Worm (Caenorhabditis elegans) whole organism, L1 larva: ENCODE measurements around the gene F35C11.3.

Source experiments
- C34B4.2 ChIP-seq: sonication (generic microtip); optimal IDR thresholded peaks from 2 replicates; lab custom pipeline; 2017; ENCODE audit warnings: mild to moderate bottlenecking, missing genetic modification characterization, missing compliant biosample characterization
- alr-1 ChIP-seq: fragments of 200-800 bp; sonication (Bioruptor generic); optimal IDR thresholded peaks from 2 replicates; lab custom pipeline; 2018; ENCODE audit warnings: borderline replicate concordance, mild to moderate bottlenecking, missing genetic modification characterization, missing compliant biosample characterization
- blmp-1 ChIP-seq: fragments of 150-350 bp; optimal IDR thresholded peaks from 2 replicates; lab custom pipeline; 2014; ENCODE audit warnings: missing biosample characterization, missing genetic modification characterization
- ceh-88 ChIP-seq: fragments of 200-800 bp; sonication (Bioruptor generic); IDR thresholded peaks from 2 replicates; pipeline ENCODE4 v1.3.6; 2022; ENCODE audit warnings: missing genetic modification characterization, missing compliant biosample characterization
- ceh-90 ChIP-seq: sonication (generic microtip); optimal IDR thresholded peaks from 2 replicates; lab custom pipeline; 2016; ENCODE audit warnings: missing genetic modification characterization, missing compliant biosample characterization
- efl-1 ChIP-seq, 4 experiments: fragments of 150-350 bp; optimal IDR thresholded peaks in 3 of 4; peaks in 1 of 4; 1 replicate in 1 of 4; 2 replicates in 3 of 4; lab custom pipeline; 2014; ENCODE audit warnings: missing biosample characterization in 2 of 4, missing genetic modification characterization in 2 of 4, missing genetic modification reagents in 2 of 4
- efl-3 ChIP-seq: fragments of 200-800 bp; sonication (Bioruptor generic); optimal IDR thresholded peaks from 2 replicates; lab custom pipeline; 2018; ENCODE audit warnings: mild to moderate bottlenecking, missing genetic modification characterization, missing compliant biosample characterization
- elt-2 ChIP-seq: sonication (generic microtip); optimal IDR thresholded peaks from 2 replicates; lab custom pipeline; 2016; ENCODE audit warnings: missing genetic modification characterization, mild to moderate bottlenecking, inconsistent platforms, missing compliant biosample characterization, missing genetic modification reagents
- elt-3 ChIP-seq, 6 experiments: fragments of 150-350 bp in 1 of 6; sonication (generic microtip); optimal IDR thresholded peaks; 2 replicates each; lab custom pipeline; 2017 to 2018; ENCODE audit warnings: missing biosample characterization in 6 of 6, missing genetic modification characterization in 6 of 6, inconsistent platforms in 1 of 6
- fkh-4 ChIP-seq: sonication (generic microtip); optimal IDR thresholded peaks from 2 replicates; lab custom pipeline; 2016; ENCODE audit warnings: missing compliant biosample characterization, missing genetic modification characterization, borderline replicate concordance
- grh-1 ChIP-seq: fragments of 200-800 bp; sonication (Bioruptor generic); IDR thresholded peaks from 2 replicates; pipeline ENCODE4 v1.3.6; 2022; ENCODE audit warnings: missing genetic modification reagents, missing genetic modification characterization, missing compliant biosample characterization
- hlh-17 ChIP-seq: fragments of 200-800 bp; sonication (Bioruptor generic); optimal IDR thresholded peaks from 2 replicates; lab custom pipeline; 2018; ENCODE audit warnings: missing genetic modification characterization, mild to moderate bottlenecking, missing compliant biosample characterization, moderate library complexity, borderline replicate concordance
- hlh-4 ChIP-seq: sonication (generic microtip); optimal IDR thresholded peaks from 2 replicates; lab custom pipeline; 2016; ENCODE audit warnings: mild to moderate bottlenecking, missing genetic modification characterization, missing compliant biosample characterization
- lin-14 ChIP-seq: fragments of 200-800 bp; sonication (Bioruptor generic); optimal IDR thresholded peaks from 2 replicates; lab custom pipeline; 2018; ENCODE audit warnings: mild to moderate bottlenecking, missing genetic modification characterization, moderate library complexity, missing compliant biosample characterization
- lin-35 ChIP-seq, 2 experiments: fragments of 150-350 bp; optimal IDR thresholded peaks; 2 replicates each; lab custom pipeline; 2014; ENCODE audit warnings: missing biosample characterization in 2 of 2, missing genetic modification characterization in 2 of 2, missing genetic modification reagents in 2 of 2
- lir-3 ChIP-seq: sonication (generic microtip); optimal IDR thresholded peaks from 2 replicates; lab custom pipeline; 2016; ENCODE audit warnings: mild to moderate bottlenecking, missing genetic modification characterization, moderate library complexity, missing compliant biosample characterization; ENCODE audit not compliant: poor library complexity
- mdl-1 ChIP-seq, 2 experiments: fragments of 150-350 bp; optimal IDR thresholded peaks; 2 replicates each; lab custom pipeline; 2014 to 2017; ENCODE audit warnings: missing biosample characterization in 2 of 2, missing genetic modification characterization in 2 of 2, inconsistent platforms in 1 of 2
- mef-2 ChIP-seq: fragments of 150-350 bp; optimal IDR thresholded peaks from 2 replicates; lab custom pipeline; 2014; ENCODE audit warnings: missing biosample characterization, missing genetic modification characterization
- mep-1 ChIP-seq: fragments of 150-350 bp; optimal IDR thresholded peaks from 2 replicates; lab custom pipeline; 2014; ENCODE audit warnings: missing biosample characterization, missing genetic modification characterization
- nhr-19 ChIP-seq: fragments of 200-800 bp; sonication (Bioruptor generic); conservative IDR thresholded peaks from 2 replicates; pipeline ENCODE4 v1.3.6; 2022; ENCODE audit warnings: missing genetic modification characterization, missing compliant biosample characterization
- nhr-20 ChIP-seq: sonication (generic microtip); optimal IDR thresholded peaks from 2 replicates; lab custom pipeline; 2016; ENCODE audit warnings: mild to moderate bottlenecking, missing genetic modification characterization, missing compliant biosample characterization
- nhr-28 ChIP-seq: fragments of 150-350 bp; optimal IDR thresholded peaks from 2 replicates; lab custom pipeline; 2014; ENCODE audit warnings: missing biosample characterization, missing genetic modification characterization
- nhr-71 ChIP-seq: sonication (generic microtip); optimal IDR thresholded peaks from 2 replicates; lab custom pipeline; 2016; ENCODE audit warnings: mild to moderate bottlenecking, missing genetic modification characterization, moderate library complexity, missing compliant biosample characterization
- nhr-85 ChIP-seq: sonication (generic microtip); peaks from one replicate; lab custom pipeline; 2016; ENCODE audit warnings: missing genetic modification characterization, inconsistent platforms, missing compliant biosample characterization
- pax-3 ChIP-seq: fragments of 200-800 bp; sonication (Bioruptor generic); optimal IDR thresholded peaks from 2 replicates; lab custom pipeline; 2018; ENCODE audit warnings: mild to moderate bottlenecking, missing genetic modification characterization, moderate library complexity, missing compliant biosample characterization
- pqm-1 ChIP-seq: sonication (generic microtip); optimal IDR thresholded peaks from 3 replicates; lab custom pipeline; 2017; ENCODE audit warnings: missing biosample characterization, missing genetic modification characterization
- rnt-1 ChIP-seq: sonication (generic microtip); optimal IDR thresholded peaks from 2 replicates; lab custom pipeline; 2016; ENCODE audit warnings: mild to moderate bottlenecking, missing genetic modification characterization, moderate library complexity, missing compliant biosample characterization
- sox-4 ChIP-seq: sonication (generic microtip); optimal IDR thresholded peaks from 2 replicates; lab custom pipeline; 2016; ENCODE audit warnings: missing genetic modification characterization, missing compliant biosample characterization
- tlp-1 ChIP-seq: fragments of 150-350 bp; optimal IDR thresholded peaks from 2 replicates; lab custom pipeline; 2014; ENCODE audit warnings: missing biosample characterization, missing genetic modification characterization
- unc-130 ChIP-seq: fragments of 150-350 bp; optimal IDR thresholded peaks from 2 replicates; lab custom pipeline; 2017; ENCODE audit warnings: missing biosample characterization, missing genetic modification characterization, inconsistent platforms
- zag-1 ChIP-seq: fragments of 150-350 bp; optimal IDR thresholded peaks from 2 replicates; lab custom pipeline; 2014; ENCODE audit warnings: missing biosample characterization, missing genetic modification characterization

F35C11.3 gene

DNA sequence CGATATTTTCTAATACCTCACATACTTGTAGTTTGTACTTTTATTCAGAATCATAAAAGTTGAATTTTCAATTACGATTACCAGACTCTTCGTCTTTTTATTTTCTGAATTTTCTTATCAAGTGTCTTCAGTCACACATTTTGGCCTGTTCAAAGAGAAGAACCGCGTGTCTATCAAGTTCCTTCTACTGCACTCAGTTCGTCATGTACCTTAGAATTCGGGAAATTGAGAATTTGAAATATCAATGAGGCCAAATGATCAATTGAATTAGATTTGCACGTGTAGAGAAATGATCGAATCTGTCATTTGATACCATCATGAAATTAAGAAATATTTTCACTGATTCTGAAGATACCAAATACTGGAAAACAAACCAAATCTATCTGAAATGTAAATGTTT is 17.0 kb downstream of the F35C11.3 start (continued):
- no peak for TF ChIP-seq ceh-88 (GFP tag; lab: Robert Waterston, UW)
- TF ChIP-seq grh-1 (GFP tag; lab: Robert Waterston, UW): 0 out of 2 replicates have a peak, but pooled peaks have one; percentile 33

DNA sequence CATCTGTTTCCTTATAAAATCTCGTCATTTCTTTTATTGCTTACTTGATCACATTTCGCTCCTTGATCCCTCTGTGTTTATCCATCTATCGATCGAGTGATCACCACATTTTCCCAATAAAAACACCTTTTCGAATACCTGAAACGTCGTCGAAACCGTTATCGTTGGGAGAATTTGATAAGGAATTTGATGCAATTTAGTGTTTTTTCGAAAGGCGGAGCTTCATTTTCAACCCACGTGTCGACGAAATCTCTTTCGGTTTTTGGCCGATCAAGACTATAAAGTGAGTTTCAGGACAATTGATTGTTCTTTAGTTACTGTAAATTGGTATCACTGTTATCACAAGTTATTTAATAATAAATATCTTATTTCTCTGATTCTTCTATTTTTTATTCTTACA is 18.0 kb downstream of the F35C11.3 start, which contains the start of gene srdh-1:
TSS of gene srdh-1 (plus strand) at position 43 of the 400 bp plus-strand sequence.
- TF ChIP-seq nhr-20 (tag; lab: Kevin White, UChicago): peak; percentile 33
- TF ChIP-seq efl-1 (optimal IDR thresholded peaks at IDR 0.05; lab: Kevin White, UChicago): no peak
- peak in 1 of 2 experiments; percentile 51 for TF ChIP-seq efl-1 (GFP tag; optimal IDR thresholded peaks at IDR 0.05 in 1 of 2; lab: Kevin White, UChicago)
- TF ChIP-seq elt-3 (tag; optimal IDR thresholded peaks at IDR 0.05; lab: Kevin White, UChicago): peak in 4 of 6 experiments; percentile 40 to 71 (median 64)
- no peak for TF ChIP-seq C34B4.2 (tag; lab: Kevin White, UChicago)
- TF ChIP-seq nhr-71 (tag; lab: Kevin White, UChicago): peak; percentile 35
- TF ChIP-seq lin-14 (GFP tag; lab: Kevin White, UChicago): peak; percentile 27
- TF ChIP-seq blmp-1 (tag; lab: Kevin White, UChicago): peak; percentile 46
- TF ChIP-seq lir-3 (tag; lab: Kevin White, UChicago): no peak
- TF ChIP-seq mdl-1 (tag; optimal IDR thresholded peaks at IDR 0.05; lab: Kevin White, UChicago): peak in 1 of 2 experiments; percentile 16
- TF ChIP-seq nhr-85 (tag; lab: Kevin White, UChicago): peak; percentile 81
- no peak for TF ChIP-seq nhr-19 (GFP tag; lab: Robert Waterston, UW)
- no peak for TF ChIP-seq hlh-4 (tag; lab: Kevin White, UChicago)
- TF ChIP-seq, all 84 proteins: peak for 8

DNA sequence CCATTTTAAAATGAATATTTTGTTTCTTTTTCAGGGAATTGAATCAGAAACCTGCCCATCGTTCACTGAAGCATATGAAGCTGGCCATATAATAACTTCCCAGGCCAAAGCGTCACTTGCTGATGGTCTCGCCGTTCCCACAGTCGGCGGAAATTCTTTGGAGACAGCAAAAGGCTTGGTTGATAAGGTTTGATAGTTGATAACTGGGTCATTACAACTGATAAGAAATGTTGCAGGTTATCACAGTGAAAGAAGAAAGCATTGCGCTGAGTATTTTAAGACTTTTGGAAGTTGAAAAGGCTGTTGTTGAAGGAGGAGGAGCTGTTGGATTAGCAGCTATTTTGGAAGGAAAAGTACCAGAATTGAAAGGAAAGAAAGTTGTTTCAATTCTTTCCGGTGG is 20.0 kb downstream of the F35C11.3 start:
- TF ChIP-seq nhr-28 (tag; lab: Kevin White, UChicago): no peak
- TF ChIP-seq zag-1 (tag; lab: Kevin White, UChicago): no peak
- TF ChIP-seq mep-1 (tag; lab: Kevin White, UChicago): no peak
- no peak for TF ChIP-seq unc-130
- TF ChIP-seq fkh-4 (tag; lab: Kevin White, UChicago): no peak
- peak; percentile 73 for TF ChIP-seq elt-2 (tag; lab: Kevin White, UChicago)
- TF ChIP-seq sox-4 (tag; lab: Kevin White, UChicago): no peak
- no peak for TF ChIP-seq mef-2 (tag; lab: Kevin White, UChicago)
- peak; percentile 33 for TF ChIP-seq blmp-1 (tag; lab: Kevin White, UChicago)
- TF ChIP-seq pqm-1: peak; percentile 8
- no peak for TF ChIP-seq nhr-19 (GFP tag; lab: Robert Waterston, UW)
- peak in 1 of 6 experiments; percentile 17 for TF ChIP-seq elt-3 (tag; optimal IDR thresholded peaks at IDR 0.05; lab: Kevin White, UChicago)
- TF ChIP-seq pax-3 (tag; lab: Kevin White, UChicago): no peak
- TF ChIP-seq ceh-90 (tag; lab: Kevin White, UChicago): no peak
- no peak for TF ChIP-seq efl-1 (optimal IDR thresholded peaks at IDR 0.05; lab: Kevin White, UChicago)
- peak in 1 of 2 experiments; percentile 45 for TF ChIP-seq efl-1 (GFP tag; optimal IDR thresholded peaks at IDR 0.05 in 1 of 2; lab: Kevin White, UChicago)
- TF ChIP-seq hlh-17 (GFP tag; lab: Kevin White, UChicago): no peak
- no peak for TF ChIP-seq alr-1 (tag; lab: Kevin White, UChicago)
- no peak for TF ChIP-seq C34B4.2 (tag; lab: Kevin White, UChicago)
- TF ChIP-seq tlp-1 (tag; lab: Kevin White, UChicago): no peak
- TF ChIP-seq lin-14 (GFP tag; lab: Kevin White, UChicago): peak; percentile 16

DNA sequence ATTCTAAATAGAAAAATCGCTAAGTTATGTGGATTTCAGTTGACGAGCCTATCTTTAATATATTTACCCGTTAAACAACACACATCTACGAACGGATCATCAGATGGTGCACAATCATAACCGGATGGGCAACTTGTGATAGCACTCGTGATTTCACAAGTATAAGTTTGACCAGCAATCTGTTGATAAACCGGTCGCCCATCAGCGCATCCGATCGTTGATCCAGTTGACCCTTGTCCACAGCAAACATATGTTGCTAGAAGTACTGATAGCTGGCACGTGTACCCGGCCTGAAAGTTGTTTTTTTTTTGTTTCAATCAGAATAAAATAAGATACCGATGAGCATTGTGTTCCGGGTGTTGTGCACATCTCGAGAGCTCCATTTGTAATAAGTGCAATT is 21.1 kb downstream of the F35C11.3 start:
- TF ChIP-seq efl-3 (GFP tag; lab: Kevin White, UChicago): no peak
- peak; percentile 37 for TF ChIP-seq blmp-1 (tag; lab: Kevin White, UChicago)
- TF ChIP-seq nhr-85 (tag; lab: Kevin White, UChicago): peak; percentile 13
- no peak for TF ChIP-seq rnt-1
- peak in 1 of 2 experiments; percentile 1 for TF ChIP-seq lin-35 (GFP tag; optimal IDR thresholded peaks at IDR 0.05; lab: Kevin White, UChicago)
- TF ChIP-seq grh-1 (GFP tag; lab: Robert Waterston, UW): peak; percentile 37; the same call in 1 of the 2 replicates
